Fruit fly (Drosophila melanogaster): ENCODE data around the gene CG33912.

Gene CG33912

dm6 chr3L:20798325-20798846 lies 42.9 kb upstream of the CG33912 start, which contains the start of the genes CG3698 and tzn (continued):
- TF ChIP-seq Drgx (GFP tag; IDR thresholded peaks at IDR 0.05): peak; percentile 47; the same call in 1 of the 2 replicates
- TF ChIP-seq mld (GFP tag; IDR thresholded peaks at IDR 0.05; ENCODE audit: partially characterized antibody): no peak
- TF ChIP-seq ac (GFP tag; optimal IDR thresholded peaks at IDR 0.05): peak; percentile 93
- no peak for TF ChIP-seq CG12769 (tag; optimal IDR thresholded peaks at IDR 0.05)
- peak; percentile 82 for TF ChIP-seq eyg (GFP tag; optimal IDR thresholded peaks at IDR 0.05)
- peak; percentile 88 for TF ChIP-seq Atf6 (GFP tag; IDR thresholded peaks at IDR 0.05)
- TF ChIP-seq Lpt (GFP tag; optimal IDR thresholded peaks at IDR 0.05): no peak
- TF ChIP-seq hkb (optimal IDR thresholded peaks at IDR 0.05): no peak
- TF ChIP-seq hkb (GFP tag; IDR thresholded peaks at IDR 0.05): peak; percentile 93
- TF ChIP-seq CG11695 (GFP tag; IDR thresholded peaks at IDR 0.05): peak; percentile 76
- peak; percentile 81 for TF ChIP-seq ssp (GFP tag; IDR thresholded peaks at IDR 0.05)
- no peak for TF ChIP-seq corto (GFP tag; optimal IDR thresholded peaks at IDR 0.05)
- no peak for TF ChIP-seq usp (GFP tag; optimal IDR thresholded peaks at IDR 0.05)
- TF ChIP-seq vfl (GFP tag; optimal IDR thresholded peaks at IDR 0.05): peak; percentile 67
- peak; percentile 75 for TF ChIP-seq wor (GFP tag; IDR thresholded peaks at IDR 0.05)
- TF ChIP-seq crc (GFP tag; optimal IDR thresholded peaks at IDR 0.05): peak; percentile 45
- peak; percentile 97 for TF ChIP-seq YL-1 (GFP tag; optimal IDR thresholded peaks at IDR 0.05)
- TF ChIP-seq Gsc (GFP tag; IDR thresholded peaks at IDR 0.05): no peak
- TF ChIP-seq CG3838 (GFP tag; optimal IDR thresholded peaks at IDR 0.05): peak; percentile 82
- peak; percentile 89 for TF ChIP-seq CG12942 (GFP tag; optimal IDR thresholded peaks at IDR 0.05)
- TF ChIP-seq stc (GFP tag; IDR thresholded peaks at IDR 0.05): peak; percentile 91
- TF ChIP-seq Bdp1 (GFP tag; optimal IDR thresholded peaks at IDR 0.05): peak; percentile 80
- peak; percentile 98 for TF ChIP-seq MTF-1 (GFP tag; optimal IDR thresholded peaks at IDR 0.05; ENCODE audit: borderline replicate concordance)
- peak; percentile 87 for TF ChIP-seq Camta (GFP tag; optimal IDR thresholded peaks at IDR 0.05)
- no peak for TF ChIP-seq yki (optimal IDR thresholded peaks at IDR 0.05)
- TF ChIP-seq CG17361 (GFP tag; IDR thresholded peaks at IDR 0.05): peak; percentile 89
- TF ChIP-seq Hr78 (GFP tag; optimal IDR thresholded peaks at IDR 0.05): no peak
- peak; percentile 16 for TF ChIP-seq D (optimal IDR thresholded peaks at IDR 0.05)
- TF ChIP-seq D (GFP tag; optimal IDR thresholded peaks at IDR 0.05): peak; percentile 94
- no peak for TF ChIP-seq ab (GFP tag; optimal IDR thresholded peaks at IDR 0.05)
- TF ChIP-seq CG15011 (GFP tag; optimal IDR thresholded peaks at IDR 0.05): peak; percentile 87
- TF ChIP-seq sqz (GFP tag; optimal IDR thresholded peaks at IDR 0.05): no peak
- TF ChIP-seq lmd (GFP tag; IDR thresholded peaks at IDR 0.05): peak; percentile 87
- peak; percentile 89 for TF ChIP-seq CG13123 (GFP tag; optimal IDR thresholded peaks at IDR 0.05)
- peak; percentile 86 for TF ChIP-seq Max (GFP tag; optimal IDR thresholded peaks at IDR 0.05)
- TF ChIP-seq dpn (GFP tag; optimal IDR thresholded peaks at IDR 0.05): peak; percentile 78 to 93
- TF ChIP-seq fd64A (GFP tag; optimal IDR thresholded peaks at IDR 0.05): peak; percentile 85
- TF ChIP-seq Trl (optimal IDR thresholded peaks at IDR 0.05): no peak
- peak; percentile 90 for TF ChIP-seq Trl (GFP tag; optimal IDR thresholded peaks at IDR 0.05)
- peak; percentile 97 for TF ChIP-seq vvl (GFP tag; IDR thresholded peaks at IDR 0.05)
- TF ChIP-seq Sox102F (GFP tag; optimal IDR thresholded peaks at IDR 0.05): no peak
- TF ChIP-seq CG9727 (GFP tag; optimal IDR thresholded peaks at IDR 0.05): peak; percentile 97
- TF ChIP-seq bowl (GFP tag; IDR thresholded peaks at IDR 0.05): peak; percentile 78
- peak; percentile 94 for TF ChIP-seq Oaz (GFP tag; IDR thresholded peaks at IDR 0.05)
- TF ChIP-seq cad (GFP tag; optimal IDR thresholded peaks at IDR 0.05): no peak
- TF ChIP-seq CG16779 (GFP tag; IDR thresholded peaks at IDR 0.05): peak; percentile 84
- peak; percentile 79 for TF ChIP-seq CG12236 (GFP tag; optimal IDR thresholded peaks at IDR 0.05)
- peak; percentile 82 for TF ChIP-seq p53 (GFP tag; optimal IDR thresholded peaks at IDR 0.05)
- peak; percentile 87 for TF ChIP-seq psq (GFP tag; optimal IDR thresholded peaks at IDR 0.05)
- TF ChIP-seq CG2129 (GFP tag; IDR thresholded peaks at IDR 0.05; ENCODE audit: partially characterized antibody): no peak
- no peak for TF ChIP-seq CG17568 (GFP tag; optimal IDR thresholded peaks at IDR 0.05)
- TF ChIP-seq CG4854 (GFP tag; optimal IDR thresholded peaks at IDR 0.05): peak; percentile 89
- peak; percentile 92 for TF ChIP-seq C15 (GFP tag; IDR thresholded peaks at IDR 0.05)

Data from whole organism, embryonic.